Fruit fly (Drosophila melanogaster): ENCODE results near the gene CG17726.

The CG17726 gene

dm6 chr3R:11216156-11216630 lies 10.4 kb upstream of the CG17726 start, which contains the start of the genes RpS25 and CG4820 (continued):
- TF ChIP-seq fd64A (GFP tag; optimal IDR thresholded peaks at IDR 0.05) (peak; percentile 94), HLH4C (GFP tag; IDR thresholded peaks at IDR 0.05; ENCODE audit: partially characterized antibody) (peak; percentile 76), dmrt11E (tag; optimal IDR thresholded peaks at IDR 0.05) (peak; percentile 85), Atf6 (GFP tag; IDR thresholded peaks at IDR 0.05) (peak; percentile 89), exex (tag; optimal IDR thresholded peaks at IDR 0.05) (peak; percentile 69), lbe (GFP tag; optimal IDR thresholded peaks at IDR 0.05) (peak; percentile 82), CG16813 (GFP tag; IDR thresholded peaks at IDR 0.05; ENCODE audit: partially characterized antibody) (peak; percentile 87), CG1529 (GFP tag; optimal IDR thresholded peaks at IDR 0.05) (peak; percentile 85), E2f1 (GFP tag; IDR thresholded peaks at IDR 0.05) (peak; percentile 78), sob (GFP tag; IDR thresholded peaks at IDR 0.05) (peak; percentile 91), onecut (GFP tag; IDR thresholded peaks at IDR 0.05) (peak; percentile 93), Kr (GFP tag; optimal IDR thresholded peaks at IDR 0.05) (peak; percentile 72), CG14050 (GFP tag; IDR thresholded peaks at IDR 0.05) (peak; percentile 85), Ada2b (GFP tag; IDR thresholded peaks at IDR 0.05) (peak; percentile 66), Neu2 (GFP tag; optimal IDR thresholded peaks at IDR 0.05; ENCODE audit: borderline replicate concordance) (peak; percentile 85), CG13894 (tag; optimal IDR thresholded peaks at IDR 0.05) (peak; percentile 83), CG5953 (GFP tag; IDR thresholded peaks at IDR 0.05) (peak; percentile 78; the same call in 1 of the 2 replicates), D (optimal IDR thresholded peaks at IDR 0.05) (no peak), D (GFP tag; optimal IDR thresholded peaks at IDR 0.05) (peak; percentile 86), Sox100B (GFP tag; optimal IDR thresholded peaks at IDR 0.05) (peak; percentile 92), D19B (GFP tag; optimal IDR thresholded peaks at IDR 0.05) (peak; percentile 75), da (GFP tag; optimal IDR thresholded peaks at IDR 0.05) (peak; percentile 86), CG7987 (GFP tag; optimal IDR thresholded peaks at IDR 0.05) (peak; percentile 98), Deaf1 (tag; optimal IDR thresholded peaks at IDR 0.05) (peak; percentile 58), H2.0 (GFP tag; IDR thresholded peaks at IDR 0.05) (peak; percentile 84), stwl (tag; optimal IDR thresholded peaks at IDR 0.05) (peak; percentile 88), Max (GFP tag; optimal IDR thresholded peaks at IDR 0.05) (peak; percentile 94), MBD-R2 (GFP tag; IDR thresholded peaks at IDR 0.05) (peak; percentile 91), emc (GFP tag; optimal IDR thresholded peaks at IDR 0.05) (peak; percentile 90), CG34422 (GFP tag; IDR thresholded peaks at IDR 0.05) (peak; percentile 90), CG10543 (GFP tag; optimal IDR thresholded peaks at IDR 0.05) (peak; percentile 97), CG4820 (GFP tag; optimal IDR thresholded peaks at IDR 0.05) (peak; percentile 94), tgo (GFP tag; IDR thresholded peaks at IDR 0.05) (peak; percentile 88), CG16863 (GFP tag; optimal IDR thresholded peaks at IDR 0.05) (peak; percentile 90), HmgZ (tag; optimal IDR thresholded peaks at IDR 0.05) (peak; percentile 92), CTCF (GFP tag; optimal IDR thresholded peaks at IDR 0.05) (peak; percentile 69), H15 (GFP tag; IDR thresholded peaks at IDR 0.05) (peak; percentile 81; the same call in 2 of the 3 replicates), ken (GFP tag; IDR thresholded peaks at IDR 0.05) (peak; percentile 78), CG8924 (tag; optimal IDR thresholded peaks at IDR 0.05) (peak; percentile 87), tap (tag; optimal IDR thresholded peaks at IDR 0.05) (peak; percentile 77), CG17385 (GFP tag; optimal IDR thresholded peaks at IDR 0.05) (peak; percentile 89), sd (tag; optimal IDR thresholded peaks at IDR 0.05) (peak; percentile 57), otp (GFP tag; IDR thresholded peaks at IDR 0.05) (peak; percentile 90), CG8765 (GFP tag; IDR thresholded peaks at IDR 0.05) (no peak), zen (tag; optimal IDR thresholded peaks at IDR 0.05) (peak; percentile 84), Hsf (GFP tag; optimal IDR thresholded peaks at IDR 0.05) (peak; percentile 92), esg (GFP tag; conservative IDR thresholded peaks at IDR 0.05) (peak; percentile 29; the same call in 1 of the 2 replicates), aop (GFP tag; IDR thresholded peaks at IDR 0.05) (0 out of 2 replicates have a peak, but pooled peaks have one; percentile 15), Hr51 (GFP tag; optimal IDR thresholded peaks at IDR 0.05) (peak; percentile 84 to 86), fru (optimal IDR thresholded peaks at IDR 0.05) (no peak), eve (GFP tag; optimal IDR thresholded peaks at IDR 0.05) (no peak), ttk (GFP tag; IDR thresholded peaks at IDR 0.05) (peak; percentile 85)

Data from whole organism, embryonic.